ENCODE assay signal across 1 fruit fly cellular context in the genomic region with DNA sequence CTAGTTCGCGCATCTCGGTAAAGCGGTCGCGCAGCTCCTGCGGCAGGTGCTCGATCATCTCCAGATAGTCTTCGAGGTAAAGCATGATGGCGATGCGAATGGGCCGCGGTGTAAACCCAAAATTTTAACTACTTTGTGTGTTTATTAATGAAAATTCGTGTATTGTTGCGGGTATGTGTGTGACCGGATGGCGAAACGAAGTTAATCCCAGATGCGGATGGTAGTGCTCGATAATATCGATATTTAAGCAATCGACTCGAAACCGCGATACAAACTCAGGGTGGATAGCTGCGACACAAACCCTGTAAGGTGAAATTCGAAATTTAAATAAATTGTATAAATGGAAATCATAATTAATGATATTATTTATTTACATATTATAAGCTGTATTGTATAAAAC.
TF ChIP-seq lines count a peak whose summit lies in the region.

A gene (minus strand): TSS at position 213 of the 400 bp plus-strand sequence.

TF ChIP-seq in whole organism, embryonic, 481 proteins besides CTCF, POLR2A, EP300 and RAD21 (continued from another document):
- TF ChIP-seq hkb (optimal IDR thresholded peaks at IDR 0.05; lab: Kevin White, UChicago) (no peak), hkb (GFP tag; IDR thresholded peaks at IDR 0.05; lab: Robert Waterston, UW) (no peak), MBD-R2 (GFP tag; IDR thresholded peaks at IDR 0.05; lab: Robert Waterston, UW) (peak; percentile 67), chif (GFP tag; optimal IDR thresholded peaks at IDR 0.05; lab: Kevin White, UChicago) (no peak), CG6791 (GFP tag; IDR thresholded peaks at IDR 0.05; lab: Robert Waterston, UW; ENCODE audit: partially characterized antibody) (peak; percentile 58; the same call in 2 of the 3 replicates), jigr1 (GFP tag; IDR thresholded peaks at IDR 0.05; lab: Robert Waterston, UW) (no peak), gfzf (GFP tag; optimal IDR thresholded peaks at IDR 0.05; lab: Kevin White, UChicago) (peak; percentile 83), bbx (GFP tag; IDR thresholded peaks at IDR 0.05; lab: Robert Waterston, UW; ENCODE audit: partially characterized antibody) (peak; percentile 77), CG16815 (GFP tag; optimal IDR thresholded peaks at IDR 0.05; lab: Kevin White, UChicago) (no peak), Hmr (GFP tag; optimal IDR thresholded peaks at IDR 0.05; lab: Kevin White, UChicago) (peak; percentile 1), Scr (GFP tag; IDR thresholded peaks at IDR 0.05; lab: Robert Waterston, UW; ENCODE audit: partially characterized antibody) (peak; percentile 69), klu (GFP tag; IDR thresholded peaks at IDR 0.05; lab: Robert Waterston, UW) (no peak), CG11456 (GFP tag; IDR thresholded peaks at IDR 0.05; lab: Robert Waterston, UW) (no peak), CG7928 (GFP tag; optimal IDR thresholded peaks at IDR 0.05; lab: Kevin White, UChicago) (no peak), CG10267 (tag; optimal IDR thresholded peaks at IDR 0.05; lab: Kevin White, UChicago) (peak; percentile 45), E2f2 (GFP tag; IDR thresholded peaks at IDR 0.05; lab: Robert Waterston, UW) (peak; percentile 86), nerfin-1 (tag; optimal IDR thresholded peaks at IDR 0.05; lab: Kevin White, UChicago) (no peak), MESR4 (GFP tag; optimal IDR thresholded peaks at IDR 0.05; lab: Kevin White, UChicago) (peak; percentile 64), Spps (tag; optimal IDR thresholded peaks at IDR 0.05; lab: Kevin White, UChicago) (no peak), stwl (tag; optimal IDR thresholded peaks at IDR 0.05; lab: Kevin White, UChicago) (peak; percentile 30), ewg (GFP tag; optimal IDR thresholded peaks at IDR 0.05; lab: Kevin White, UChicago) (peak; percentile 25), CG30020 (tag; optimal IDR thresholded peaks at IDR 0.05; lab: Kevin White, UChicago) (no peak), CG10431 (GFP tag; optimal IDR thresholded peaks at IDR 0.05; lab: Kevin White, UChicago) (no peak), CG14710 (tag; optimal IDR thresholded peaks at IDR 0.05; lab: Kevin White, UChicago) (peak; percentile 38), sna (GFP tag; IDR thresholded peaks at IDR 0.05; lab: Robert Waterston, UW; ENCODE audit: partially characterized antibody) (peak; percentile 49), Vsx1 (GFP tag; optimal IDR thresholded peaks at IDR 0.05; lab: Kevin White, UChicago) (no peak), CG42726 (GFP tag; IDR thresholded peaks at IDR 0.05; lab: Robert Waterston, UW; ENCODE audit: partially characterized antibody) (peak; percentile 50; the same call in 1 of the 2 replicates), Nf-YB (GFP tag; optimal IDR thresholded peaks at IDR 0.05; lab: Kevin White, UChicago) (no peak), Rx (GFP tag; IDR thresholded peaks at IDR 0.05; lab: Robert Waterston, UW) (no peak), Doc3 (GFP tag; IDR thresholded peaks at IDR 0.05; lab: Robert Waterston, UW; ENCODE audit: partially characterized antibody) (peak; percentile 40; the same call in 1 of the 3 replicates), Opbp (GFP tag; IDR thresholded peaks at IDR 0.05; lab: Robert Waterston, UW; ENCODE audit: partially characterized antibody) (peak; percentile 80), Bgb (GFP tag; IDR thresholded peaks at IDR 0.05; lab: Robert Waterston, UW; ENCODE audit: partially characterized antibody) (peak; percentile 74), CG2129 (GFP tag; IDR thresholded peaks at IDR 0.05; lab: Robert Waterston, UW; ENCODE audit: partially characterized antibody) (peak; percentile 32; the same call in 1 of the 2 replicates), Dek (tag; optimal IDR thresholded peaks at IDR 0.05; lab: Kevin White, UChicago) (no peak), vnd (GFP tag; IDR thresholded peaks at IDR 0.05; lab: Robert Waterston, UW; ENCODE audit: partially characterized antibody) (peak; percentile 52; the same call in 1 of the 3 replicates), CG2712 (tag; optimal IDR thresholded peaks at IDR 0.05; lab: Kevin White, UChicago) (peak; percentile 12), inv (GFP tag; IDR thresholded peaks at IDR 0.05; lab: Robert Waterston, UW; ENCODE audit: partially characterized antibody) (peak; percentile 51; the same call in 1 of the 2 replicates), Ets97D (GFP tag; optimal IDR thresholded peaks at IDR 0.05; lab: Kevin White, UChicago) (peak; percentile 30), CG13287 (GFP tag; IDR thresholded peaks at IDR 0.05; lab: Robert Waterston, UW; ENCODE audit: partially characterized antibody) (peak; percentile 75), chinmo (GFP tag; IDR thresholded peaks at IDR 0.05; lab: Robert Waterston, UW; ENCODE audit: partially characterized antibody) (no peak), hbn (GFP tag; IDR thresholded peaks at IDR 0.05; lab: Robert Waterston, UW; ENCODE audit: partially characterized antibody) (peak; percentile 51; the same call in 1 of the 2 replicates), amos (GFP tag; IDR thresholded peaks at IDR 0.05; lab: Robert Waterston, UW; ENCODE audit: partially characterized antibody) (peak; percentile 82), fd102C (GFP tag; optimal IDR thresholded peaks at IDR 0.05; lab: Kevin White, UChicago) (no peak), Deaf1 (tag; optimal IDR thresholded peaks at IDR 0.05; lab: Kevin White, UChicago) (no peak), ato (GFP tag; IDR thresholded peaks at IDR 0.05; lab: Robert Waterston, UW; ENCODE audit: partially characterized antibody) (peak; percentile 63), Lhr (GFP tag; optimal IDR thresholded peaks at IDR 0.05; lab: Kevin White, UChicago) (peak; percentile 27), Dp (GFP tag; optimal IDR thresholded peaks at IDR 0.05; lab: Kevin White, UChicago) (peak; percentile 82), CG9797 (GFP tag; optimal IDR thresholded peaks at IDR 0.05; lab: Kevin White, UChicago) (peak; percentile 71), nmo (GFP tag; optimal IDR thresholded peaks at IDR 0.05; lab: Kevin White, UChicago) (peak; percentile 28), her (GFP tag; optimal IDR thresholded peaks at IDR 0.05; lab: Kevin White, UChicago) (peak; percentile 57), CoRest (tag; optimal IDR thresholded peaks at IDR 0.05; lab: Kevin White, UChicago) (peak; percentile 1), Med (GFP tag; lab: Kevin White, UChicago) (peak; percentile 49)
